Fruit fly (Drosophila melanogaster): Measurements from ENCODE around the gene CG12947.

dm6 chr3R:9739793-9740192, 40.1 kb upstream of the CG12947 start, which contains the start of gene side-VII:
- TF ChIP-seq Pif1B (GFP tag; optimal IDR thresholded peaks at IDR 0.05): no peak
- no peak for TF ChIP-seq rn (GFP tag; IDR thresholded peaks at IDR 0.05)
- TF ChIP-seq CG4496 (GFP tag; IDR thresholded peaks at IDR 0.05): no peak
- no peak for TF ChIP-seq CG12605 (GFP tag; IDR thresholded peaks at IDR 0.05)
